Fruit fly (Drosophila melanogaster): ENCODE results near the gene Ugt35B1.
A peak's percentile ranks its signal among the peaks of the same experiment; 100 is the strongest.

Ugt35B1 gene

DNA sequence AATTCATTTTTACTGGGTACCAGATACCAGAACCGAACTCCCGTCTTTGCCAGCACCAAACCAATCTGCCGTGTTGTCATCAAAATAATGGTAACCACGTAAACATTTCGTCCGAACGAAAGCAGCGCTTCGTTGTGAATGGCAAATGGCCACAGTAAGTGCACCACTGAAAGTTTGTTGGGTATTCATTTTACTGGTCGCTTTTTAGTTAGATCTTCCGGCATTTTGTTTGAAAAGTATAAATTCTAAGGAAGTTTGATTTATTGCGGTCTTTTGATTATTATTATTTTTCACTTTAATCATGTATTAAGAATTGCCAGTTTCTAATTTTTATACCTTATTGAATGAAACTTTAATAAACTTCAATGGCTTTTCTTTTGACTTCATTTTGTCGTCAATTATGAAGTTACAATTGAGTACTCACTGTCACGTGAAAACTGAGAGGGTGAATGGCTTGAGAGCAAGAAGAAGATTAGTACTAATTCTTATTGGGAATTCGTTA is 44.5 kb upstream of the Ugt35B1 start, which contains the start of gene ZnT86D:
Gene ZnT86D (minus strand): TSS at position 91 of the 502 bp plus-strand sequence.
- TF ChIP-seq zen (tag; optimal IDR thresholded peaks at IDR 0.05), result peak; percentile 40
- TF ChIP-seq CG7372 (GFP tag; IDR thresholded peaks at IDR 0.05), result no peak
- TF ChIP-seq rib (GFP tag; IDR thresholded peaks at IDR 0.05), result no peak
- TF ChIP-seq kni (GFP tag; optimal IDR thresholded peaks at IDR 0.05), result peak; percentile 64
- no peak for TF ChIP-seq Dip2 (GFP tag; IDR thresholded peaks at IDR 0.05)
- no peak for TF ChIP-seq CG13287 (GFP tag; IDR thresholded peaks at IDR 0.05; ENCODE audit: partially characterized antibody)
- TF ChIP-seq gsb-n (tag; optimal IDR thresholded peaks at IDR 0.05), result peak; percentile 20
- peak; percentile 26 for TF ChIP-seq CG1603 (tag; optimal IDR thresholded peaks at IDR 0.05)
- peak; percentile 63 for TF ChIP-seq lilli (GFP tag; optimal IDR thresholded peaks at IDR 0.05)
- TF ChIP-seq lov (optimal IDR thresholded peaks at IDR 0.05), result no peak
- no peak for TF ChIP-seq lov (GFP tag; IDR thresholded peaks at IDR 0.05)
- peak; percentile 23; the same call in 1 of the 3 replicates for TF ChIP-seq tgo (GFP tag; IDR thresholded peaks at IDR 0.05)
- no peak for TF ChIP-seq Awh (GFP tag; IDR thresholded peaks at IDR 0.05)
- TF ChIP-seq pita (GFP tag; optimal IDR thresholded peaks at IDR 0.05), result no peak
- TF ChIP-seq crol (GFP tag; IDR thresholded peaks at IDR 0.05), result peak; percentile 71
- peak; percentile 66 for TF ChIP-seq CG3281 (GFP tag; optimal IDR thresholded peaks at IDR 0.05)
- TF ChIP-seq CG17829 (tag; optimal IDR thresholded peaks at IDR 0.05), result peak; percentile 62
- no peak for TF ChIP-seq CG17612 (GFP tag; IDR thresholded peaks at IDR 0.05)
- TF ChIP-seq CG11695 (GFP tag; IDR thresholded peaks at IDR 0.05), result no peak
- no peak for TF ChIP-seq tio (GFP tag; optimal IDR thresholded peaks at IDR 0.05)
- peak; percentile 50 for TF ChIP-seq Bteb2 (GFP tag; optimal IDR thresholded peaks at IDR 0.05)
- peak; percentile 55 for TF ChIP-seq MESR4 (GFP tag; optimal IDR thresholded peaks at IDR 0.05)
- TF ChIP-seq jigr1 (GFP tag; IDR thresholded peaks at IDR 0.05), result no peak
- peak; percentile 21 for TF ChIP-seq CG7786 (GFP tag; optimal IDR thresholded peaks at IDR 0.05)
- TF ChIP-seq ara (GFP tag; IDR thresholded peaks at IDR 0.05), result 0 out of 2 replicates have a peak, but pooled peaks have one; percentile 8
- peak; percentile 95 for TF ChIP-seq Med (GFP tag)
- TF ChIP-seq sens-2 (GFP tag; IDR thresholded peaks at IDR 0.05), result no peak
- no peak for TF ChIP-seq CG11696 (GFP tag; IDR thresholded peaks at IDR 0.05)
- no peak for TF ChIP-seq fd102C (GFP tag; optimal IDR thresholded peaks at IDR 0.05)
- no peak for TF ChIP-seq CG14965 (GFP tag; optimal IDR thresholded peaks at IDR 0.05; ENCODE audit: borderline replicate concordance)
- TF ChIP-seq dmrt11E (tag; optimal IDR thresholded peaks at IDR 0.05), result peak; percentile 12
- TF ChIP-seq Nf-YA (GFP tag; IDR thresholded peaks at IDR 0.05), result no peak
- no peak for TF ChIP-seq p53 (GFP tag; optimal IDR thresholded peaks at IDR 0.05)
- peak; percentile 34 for TF ChIP-seq Deaf1 (tag; optimal IDR thresholded peaks at IDR 0.05)
- TF ChIP-seq wdn (GFP tag; IDR thresholded peaks at IDR 0.05), result 0 out of 2 replicates have a peak, but pooled peaks have one; percentile 35
- TF ChIP-seq prd (optimal IDR thresholded peaks at IDR 0.05), result no peak
- TF ChIP-seq prd (GFP tag; IDR thresholded peaks at IDR 0.05), result peak; percentile 69
- TF ChIP-seq pnt (GFP tag; optimal IDR thresholded peaks at IDR 0.05), result peak; percentile 22
- TF ChIP-seq hb (GFP tag; IDR thresholded peaks at IDR 0.05; ENCODE audit: partially characterized antibody), result no peak
- peak; percentile 45 for TF ChIP-seq Nf-YB (GFP tag; optimal IDR thresholded peaks at IDR 0.05)
- no peak for TF ChIP-seq NFAT (GFP tag; IDR thresholded peaks at IDR 0.05)
- TF ChIP-seq CG16813 (GFP tag; IDR thresholded peaks at IDR 0.05; ENCODE audit: partially characterized antibody), result no peak
- peak; percentile 43; the same call in 1 of the 2 replicates for TF ChIP-seq unc-4 (GFP tag; IDR thresholded peaks at IDR 0.05; ENCODE audit: partially characterized antibody)
- TF ChIP-seq CG32767 (GFP tag; IDR thresholded peaks at IDR 0.05), result no peak
- no peak for TF ChIP-seq vfl (GFP tag; optimal IDR thresholded peaks at IDR 0.05)
- TF ChIP-seq slou (GFP tag; optimal IDR thresholded peaks at IDR 0.05), result peak; percentile 25
- peak; percentile 71 for TF ChIP-seq lab (GFP tag; optimal IDR thresholded peaks at IDR 0.05)
- TF ChIP-seq Taf1 (GFP tag; IDR thresholded peaks at IDR 0.05), result no peak
- TF ChIP-seq ind (GFP tag; optimal IDR thresholded peaks at IDR 0.05), result peak; percentile 59
- TF ChIP-seq gcm2 (GFP tag; optimal IDR thresholded peaks at IDR 0.05), result no peak
- no peak for TF ChIP-seq CG11093 (GFP tag; IDR thresholded peaks at IDR 0.05)
- peak; percentile 77 for TF ChIP-seq CG4820 (GFP tag; optimal IDR thresholded peaks at IDR 0.05)
